Worm (Caenorhabditis elegans): Measurements from ENCODE around the gene tag-65.

DNA sequence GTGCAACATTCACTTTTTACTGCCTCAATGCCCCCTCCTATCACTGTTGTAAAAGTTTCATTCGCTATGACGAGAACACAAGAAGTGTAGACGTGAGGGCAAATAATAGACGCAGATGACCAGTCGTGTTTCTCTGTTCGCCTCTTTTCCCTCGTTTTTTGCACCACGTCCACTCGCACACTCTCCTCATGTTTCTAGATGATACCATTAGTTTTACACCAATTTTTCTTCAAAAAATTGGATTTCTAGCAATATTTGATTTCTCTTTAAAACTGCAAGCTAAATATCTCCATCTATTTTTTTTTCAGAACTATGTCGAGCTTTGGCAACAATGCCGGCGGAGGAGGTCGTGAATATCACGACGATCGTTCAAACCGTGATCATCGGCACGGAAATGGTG lies 13.3 kb downstream of the tag-65 start, which contains the start of gene rde-12:
- TF ChIP-seq flt-1 (GFP tag; IDR thresholded peaks at IDR 0.05) (no peak), ztf-23 (GFP tag; IDR thresholded peaks at IDR 0.05) (no peak)
